Worm (Caenorhabditis elegans) whole organism, L3 larva: ENCODE results near the gene C28G1.10.

Experiments used
- R02D3.7 ChIP-seq: fragments of 150-350 bp; optimal IDR thresholded peaks from 2 replicates; lab custom pipeline; 2014; ENCODE audit warnings: missing biosample characterization, missing genetic modification characterization
- ZK546.5 ChIP-seq: sonication (generic microtip); optimal IDR thresholded peaks from 2 replicates; lab custom pipeline; 2017; ENCODE audit warnings: missing biosample characterization, missing genetic modification characterization
- aly-2 ChIP-seq: fragments of 150-350 bp; optimal IDR thresholded peaks from 2 replicates; lab custom pipeline; 2014; ENCODE audit warnings: missing biosample characterization, missing genetic modification characterization
- ama-1 ChIP-seq: fragments of 150-350 bp; optimal IDR thresholded peaks from 2 replicates; lab custom pipeline; 2018
- ceh-16 ChIP-seq: sonication (generic microtip); optimal IDR thresholded peaks from 2 replicates; lab custom pipeline; 2017; ENCODE audit warnings: missing biosample characterization, missing genetic modification characterization
- ceh-28 ChIP-seq: fragments of 150-350 bp; optimal IDR thresholded peaks from 2 replicates; lab custom pipeline; 2014; ENCODE audit warnings: missing biosample characterization, missing genetic modification reagents, missing genetic modification characterization
- ceh-82 ChIP-seq: fragments of 150-350 bp; optimal IDR thresholded peaks from 2 replicates; lab custom pipeline; 2014; ENCODE audit warnings: missing biosample characterization, missing genetic modification characterization
- ceh-9 ChIP-seq: sonication (generic microtip); optimal IDR thresholded peaks from 2 replicates; lab custom pipeline; 2018; ENCODE audit warnings: missing biosample characterization, missing genetic modification characterization
- daf-12 ChIP-seq: fragments of 150-350 bp; optimal IDR thresholded peaks from 2 replicates; lab custom pipeline; 2014; ENCODE audit warnings: missing biosample characterization, missing genetic modification reagents, missing genetic modification characterization
- egl-27 ChIP-seq: sonication (generic microtip); optimal IDR thresholded peaks from 4 replicates; lab custom pipeline; 2017; ENCODE audit warnings: missing biosample characterization, missing genetic modification reagents, missing genetic modification characterization
- egl-5 ChIP-seq: fragments of 150-350 bp; optimal IDR thresholded peaks from 2 replicates; lab custom pipeline; 2017; ENCODE audit warnings: missing biosample characterization, missing genetic modification reagents, missing genetic modification characterization, inconsistent platforms
- elt-1 ChIP-seq: fragments of 150-350 bp; optimal IDR thresholded peaks from 2 replicates; lab custom pipeline; 2014; ENCODE audit warnings: missing biosample characterization, missing genetic modification characterization
- elt-2 ChIP-seq: sonication (generic microtip); optimal IDR thresholded peaks from 2 replicates; lab custom pipeline; 2016; ENCODE audit warnings: missing genetic modification reagents, mild to moderate bottlenecking, missing genetic modification characterization, missing compliant biosample characterization
- elt-3 ChIP-seq, 3 experiments: fragments of 150-350 bp in 1 of 3; sonication (generic microtip) in 2 of 3; optimal IDR thresholded peaks; 2 replicates in 2 of 3; 4 replicates in 1 of 3; lab custom pipeline; 2014 to 2017; ENCODE audit warnings: missing biosample characterization in 3 of 3, missing genetic modification characterization in 3 of 3
- eor-1 ChIP-seq, 2 experiments: fragments of 150-350 bp; optimal IDR thresholded peaks; 2 replicates each; lab custom pipeline; 2014 to 2018; ENCODE audit warnings: missing biosample characterization in 2 of 2, missing genetic modification characterization in 2 of 2
- fkh-10 ChIP-seq: sonication (generic microtip); optimal IDR thresholded peaks from 2 replicates; lab custom pipeline; 2017; ENCODE audit warnings: missing biosample characterization, missing genetic modification reagents, missing genetic modification characterization
- fkh-2 ChIP-seq: fragments of 150-350 bp; optimal IDR thresholded peaks from 2 replicates; lab custom pipeline; 2014; ENCODE audit warnings: missing biosample characterization, missing genetic modification reagents, missing genetic modification characterization
- fos-1 ChIP-seq: fragments of 150-350 bp; optimal IDR thresholded peaks from 2 replicates; lab custom pipeline; 2014; ENCODE audit warnings: missing biosample characterization, missing genetic modification characterization
- hmg-11 ChIP-seq: sonication (generic microtip); optimal IDR thresholded peaks from 2 replicates; lab custom pipeline; 2016; ENCODE audit warnings: missing genetic modification characterization, missing compliant biosample characterization
- jun-1 ChIP-seq: fragments of 150-350 bp; optimal IDR thresholded peaks from 2 replicates; lab custom pipeline; 2014; ENCODE audit warnings: missing biosample characterization, missing genetic modification reagents, missing genetic modification characterization
- lin-15B ChIP-seq: fragments of 150-350 bp; optimal IDR thresholded peaks from 2 replicates; lab custom pipeline; 2014; ENCODE audit warnings: missing biosample characterization, missing genetic modification characterization
- lin-39 ChIP-seq: fragments of 150-350 bp; optimal IDR thresholded peaks from 2 replicates; lab custom pipeline; 2018; ENCODE audit warnings: missing biosample characterization, missing genetic modification reagents, missing genetic modification characterization
- lsy-12 ChIP-seq: sonication (generic microtip); optimal IDR thresholded peaks from 2 replicates; lab custom pipeline; 2016; ENCODE audit warnings: mild to moderate bottlenecking, missing genetic modification characterization, missing compliant biosample characterization
- mdl-1 ChIP-seq: fragments of 150-350 bp; optimal IDR thresholded peaks from 2 replicates; lab custom pipeline; 2014; ENCODE audit warnings: missing biosample characterization, missing genetic modification characterization
- mml-1 ChIP-seq: fragments of 150-350 bp; sonication (generic microtip); optimal IDR thresholded peaks from 3 replicates; lab custom pipeline; 2014; ENCODE audit warnings: missing biosample characterization, missing genetic modification characterization
- nfya-1 ChIP-seq: sonication (generic microtip); optimal IDR thresholded peaks from 2 replicates; lab custom pipeline; 2017; ENCODE audit warnings: missing genetic modification characterization, mild to moderate bottlenecking, missing compliant biosample characterization, antibody characterized with exemption, moderate library complexity; ENCODE audit not compliant: insufficient read depth
- nhr-11 ChIP-seq: fragments of 150-350 bp; optimal IDR thresholded peaks from 2 replicates; lab custom pipeline; 2014; ENCODE audit warnings: missing biosample characterization, missing genetic modification characterization
- nhr-12 ChIP-seq: fragments of 150-350 bp; optimal IDR thresholded peaks from 2 replicates; lab custom pipeline; 2014; ENCODE audit warnings: missing biosample characterization, missing genetic modification characterization
- nhr-23 ChIP-seq: fragments of 150-350 bp; optimal IDR thresholded peaks from 2 replicates; lab custom pipeline; 2014; ENCODE audit warnings: missing biosample characterization, missing genetic modification reagents, missing genetic modification characterization
- nhr-237 ChIP-seq: fragments of 150-350 bp; optimal IDR thresholded peaks from 2 replicates; lab custom pipeline; 2014; ENCODE audit warnings: missing biosample characterization, missing genetic modification characterization
- nhr-25 ChIP-seq: sonication (generic microtip); optimal IDR thresholded peaks from 2 replicates; lab custom pipeline; 2017; ENCODE audit warnings: missing biosample characterization, missing genetic modification characterization
- nhr-28 ChIP-seq: fragments of 150-350 bp; optimal IDR thresholded peaks from 2 replicates; lab custom pipeline; 2014; ENCODE audit warnings: missing biosample characterization, missing genetic modification characterization
- nhr-43 ChIP-seq: sonication (generic microtip); optimal IDR thresholded peaks from 2 replicates; lab custom pipeline; 2016; ENCODE audit warnings: mild to moderate bottlenecking, missing genetic modification characterization, missing compliant biosample characterization; ENCODE audit not compliant: poor library complexity, severe bottlenecking
- nhr-67 ChIP-seq: fragments of 150-350 bp; optimal IDR thresholded peaks from 2 replicates; lab custom pipeline; 2014; ENCODE audit warnings: missing biosample characterization, missing genetic modification characterization
- nhr-76 ChIP-seq: fragments of 150-350 bp; sonication (generic microtip); optimal IDR thresholded peaks from 5 replicates; lab custom pipeline; 2014; ENCODE audit warnings: missing biosample characterization, missing genetic modification characterization
- nhr-77 ChIP-seq: fragments of 150-350 bp; optimal IDR thresholded peaks from 2 replicates; lab custom pipeline; 2014; ENCODE audit warnings: missing biosample characterization, missing genetic modification characterization
- pha-4 ChIP-seq: fragments of 150-350 bp; optimal IDR thresholded peaks from 2 replicates; lab custom pipeline; 2014; ENCODE audit warnings: missing biosample characterization, missing genetic modification reagents, missing genetic modification characterization
- pqm-1 ChIP-seq: fragments of 150-350 bp; optimal IDR thresholded peaks from 2 replicates; lab custom pipeline; 2017; ENCODE audit warnings: missing biosample characterization, missing genetic modification characterization, inconsistent platforms
- sea-2 ChIP-seq: fragments of 150-350 bp; sonication (generic microtip); optimal IDR thresholded peaks from 4 replicates; lab custom pipeline; 2014; ENCODE audit warnings: missing biosample characterization, missing genetic modification reagents, missing genetic modification characterization
- skn-1 ChIP-seq: fragments of 150-350 bp; optimal IDR thresholded peaks from 2 replicates; lab custom pipeline; 2014; ENCODE audit warnings: missing biosample characterization, missing genetic modification characterization
- snpc-4 ChIP-seq: fragments of 150-350 bp; optimal IDR thresholded peaks from 2 replicates; lab custom pipeline; 2014; ENCODE audit warnings: missing biosample characterization, missing genetic modification characterization
- tbx-2 ChIP-seq: sonication (generic microtip); optimal IDR thresholded peaks from 2 replicates; lab custom pipeline; 2016; ENCODE audit warnings: mild to moderate bottlenecking, missing genetic modification characterization, missing compliant biosample characterization
- unc-39 ChIP-seq: sonication (generic microtip); optimal IDR thresholded peaks from 4 replicates; lab custom pipeline; 2017; ENCODE audit warnings: missing biosample characterization, missing genetic modification characterization
- unc-62 ChIP-seq: fragments of 150-350 bp; sonication (generic microtip); optimal IDR thresholded peaks from 4 replicates; lab custom pipeline; 2014; ENCODE audit warnings: missing biosample characterization, missing genetic modification reagents, missing genetic modification characterization
- zag-1 ChIP-seq: fragments of 150-350 bp; optimal IDR thresholded peaks from 2 replicates; lab custom pipeline; 2014; ENCODE audit warnings: missing biosample characterization, missing genetic modification characterization
- ztf-11 ChIP-seq: fragments of 150-350 bp; optimal IDR thresholded peaks from 2 replicates; lab custom pipeline; 2014; ENCODE audit warnings: missing biosample characterization, missing genetic modification characterization
- ztf-4 ChIP-seq: fragments of 150-350 bp; optimal IDR thresholded peaks from 2 replicates; lab custom pipeline; 2014; ENCODE audit warnings: missing biosample characterization, missing genetic modification characterization

C28G1.10 gene

ce11 chrX:8808740-8809139 is 38.2 kb upstream of the C28G1.10 start:
- TF ChIP-seq nhr-67 (no peak), lin-39 (tag; lab: Kevin White, UChicago) (peak; percentile 71), fkh-10 (GFP tag; lab: Kevin White, UChicago) (no peak), egl-27 (tag; lab: Kevin White, UChicago) (no peak)
- TF ChIP-seq, all 47 proteins: peak for 1

- TF ChIP-seq ceh-28 (tag; lab: Kevin White, UChicago) (peak; percentile 86), snpc-4 (tag; lab: Kevin White, UChicago) (peak; percentile 69), nhr-11 (tag; lab: Kevin White, UChicago) (no peak), nfya-1 (tag; lab: Kevin White, UChicago) (peak; percentile 94), lin-39 (tag; lab: Kevin White, UChicago) (peak; percentile 94), lin-15B (tag; lab: Kevin White, UChicago) (peak; percentile 60), lsy-12 (tag; lab: Kevin White, UChicago) (peak; percentile 10), egl-27 (tag; lab: Kevin White, UChicago) (no peak), sea-2 (GFP tag; lab: Kevin White, UChicago) (peak; percentile 90), jun-1 (tag; lab: Kevin White, UChicago) (peak; percentile 82), nhr-67 (no peak), fos-1 (tag; lab: Kevin White, UChicago) (peak; percentile 13), tbx-2 (tag; lab: Kevin White, UChicago) (peak; percentile 64), nhr-237 (tag; lab: Kevin White, UChicago) (no peak), egl-5 (tag; lab: Kevin White, UChicago) (peak; percentile 92), unc-62 (GFP tag; lab: Kevin White, UChicago) (no peak), pqm-1 (peak; percentile 69), pha-4 (tag; lab: Kevin White, UChicago) (peak; percentile 95), zag-1 (no peak), nhr-28 (tag; lab: Kevin White, UChicago) (no peak), ZK546.5 (tag; lab: Kevin White, UChicago) (no peak), fkh-10 (GFP tag; lab: Kevin White, UChicago) (peak; percentile 82), elt-1 (peak; percentile 57), ceh-9 (tag; lab: Kevin White, UChicago) (no peak), ceh-16 (tag; lab: Kevin White, UChicago) (no peak), daf-12 (tag; lab: Kevin White, UChicago) (no peak), nhr-43 (peak; percentile 47), ztf-11 (no peak), nhr-25 (tag; lab: Kevin White, UChicago) (peak; percentile 77), nhr-23 (peak; percentile 78), hmg-11 (peak; percentile 98), eor-1 (tag; optimal IDR thresholded peaks at IDR 0.05; lab: Kevin White, UChicago) (no peak), nhr-77 (tag; lab: Kevin White, UChicago) (no peak), skn-1 (tag; lab: Kevin White, UChicago) (peak; percentile 78), mdl-1 (tag; lab: Kevin White, UChicago) (peak; percentile 89), elt-2 (tag; lab: Kevin White, UChicago) (peak; percentile 87), nhr-12 (no peak), aly-2 (tag; lab: Kevin White, UChicago) (no peak), mml-1 (tag; lab: Kevin White, UChicago) (peak; percentile 16), R02D3.7 (tag; lab: Kevin White, UChicago) (peak; percentile 52), nhr-76 (no peak), elt-3 (tag; optimal IDR thresholded peaks at IDR 0.05; lab: Kevin White, UChicago) (no peak), ama-1 (peak; percentile 70), unc-39 (tag; lab: Kevin White, UChicago) (no peak), fkh-2 (no peak), ztf-4 (no peak), ceh-82 (peak; percentile 18)
Measured at ce11 chrX:8810908-8811307, 36.0 kb upstream of the C28G1.10 start, which contains the start of gene R04E5.9. R04E5.9 (minus strand) TSS chrX:8811142.
